Fruit fly (Drosophila melanogaster): ENCODE data around the gene CG13039.

- TF ChIP-seq psq (optimal IDR thresholded peaks at IDR 0.05): no peak
- TF ChIP-seq h (optimal IDR thresholded peaks at IDR 0.05): no peak
- no peak for TF ChIP-seq Sin3A (optimal IDR thresholded peaks at IDR 0.05)
- TF ChIP-seq Myc (optimal IDR thresholded peaks at IDR 0.05): no peak
- no peak for TF ChIP-seq ttk (optimal IDR thresholded peaks at IDR 0.05)
- TF ChIP-seq insv (optimal IDR thresholded peaks at IDR 0.05): no peak
Measured at dm6 chr3L:16290850-16291249, 35.7 kb downstream of the CG13039 start, which contains the start of gene CG13045.

All from Kc167 (cell line).